Fruit fly (Drosophila melanogaster) whole organism, pupa: ENCODE results near the gene CG15382.

Experiments
- CG10348 ChIP-seq: fragments of 200-800 bp; sonication (Bioruptor generic); IDR thresholded peaks from 2 replicates; pipeline ENCODE4 v1.3.6; 2022; ENCODE audit warnings: missing biosample characterization, missing genetic modification characterization
- CG12605 ChIP-seq: fragments of 200-800 bp; sonication (Bioruptor generic); IDR thresholded peaks from 2 replicates; pipeline ENCODE4 v1.3.6; 2022; ENCODE audit warnings: missing biosample characterization, missing genetic modification characterization
- CG13204 ChIP-seq: fragments of 200-800 bp; sonication (Bioruptor generic); optimal IDR thresholded peaks from 2 replicates; lab custom pipeline; 2018; ENCODE audit warnings: missing biosample characterization, mild to moderate bottlenecking, missing genetic modification characterization, moderate library complexity
- CG14655 ChIP-seq: fragments of 200-800 bp; sonication (Bioruptor generic); optimal IDR thresholded peaks from 3 replicates; lab custom pipeline; 2017; ENCODE audit warnings: mild to moderate bottlenecking, missing biosample characterization, missing genetic modification reagents, missing genetic modification characterization
- CG15710 ChIP-seq: fragments of 200-800 bp; sonication (Bioruptor generic); optimal IDR thresholded peaks from 2 replicates; lab custom pipeline; 2018; ENCODE audit warnings: missing biosample characterization, mild to moderate bottlenecking, missing genetic modification characterization, moderate library complexity
- CG17806 ChIP-seq: fragments of 200-800 bp; sonication (Bioruptor generic); optimal IDR thresholded peaks from 2 replicates; lab custom pipeline; 2018; ENCODE audit warnings: missing biosample characterization, mild to moderate bottlenecking, missing genetic modification characterization, moderate library complexity
- CG32121 ChIP-seq: fragments of 200-800 bp; sonication (Bioruptor generic); IDR thresholded peaks from 2 replicates; pipeline ENCODE4 v1.3.6; 2022; ENCODE audit warnings: missing biosample characterization, missing genetic modification characterization
- CG34367 ChIP-seq: fragments of 200-800 bp; sonication (Bioruptor generic); optimal IDR thresholded peaks from 2 replicates; lab custom pipeline; 2018; ENCODE audit warnings: missing biosample characterization, mild to moderate bottlenecking, missing genetic modification characterization
- CG4496 ChIP-seq: fragments of 200-800 bp; sonication (Bioruptor generic); IDR thresholded peaks from 3 replicates; pipeline ENCODE4 v1.3.6; 2022; ENCODE audit warnings: missing biosample characterization, missing genetic modification characterization
- CG8159 ChIP-seq: fragments of 200-800 bp; sonication (Bioruptor generic); optimal IDR thresholded peaks from 3 replicates; lab custom pipeline; 2018; ENCODE audit warnings: missing biosample characterization, mild to moderate bottlenecking, missing genetic modification characterization, moderate library complexity
- CG8301 ChIP-seq: fragments of 200-800 bp; sonication (Bioruptor generic); optimal IDR thresholded peaks from 2 replicates; lab custom pipeline; 2018; ENCODE audit warnings: missing biosample characterization, mild to moderate bottlenecking, missing genetic modification characterization
- CG9948 ChIP-seq: fragments of 200-800 bp; sonication (Bioruptor generic); optimal IDR thresholded peaks from 2 replicates; lab custom pipeline; 2018; ENCODE audit warnings: missing biosample characterization, mild to moderate bottlenecking, missing genetic modification characterization, moderate library complexity
- D1 ChIP-seq: fragments of 200-800 bp; sonication (Bioruptor generic); optimal IDR thresholded peaks from 2 replicates; lab custom pipeline; 2018; ENCODE audit warnings: missing biosample characterization, mild to moderate bottlenecking, missing genetic modification characterization, moderate library complexity
- EcR ChIP-seq: fragments of 200-800 bp; sonication (Bioruptor generic); optimal IDR thresholded peaks from 3 replicates; lab custom pipeline; 2019; ENCODE audit warnings: missing biosample characterization, missing genetic modification characterization, mild to moderate bottlenecking, moderate library complexity, missing genetic modification reagents
- Ets98B ChIP-seq: fragments of 200-800 bp; sonication (Bioruptor generic); IDR thresholded peaks from 2 replicates; pipeline ENCODE4 v1.3.6; 2022; ENCODE audit warnings: missing biosample characterization, missing genetic modification characterization
- Pif1A ChIP-seq: fragments of 200-800 bp; sonication (Bioruptor generic); optimal IDR thresholded peaks from 3 replicates; lab custom pipeline; 2016; ENCODE audit warnings: missing biosample characterization, missing genetic modification characterization
- Pif1B ChIP-seq: fragments of 200-800 bp; sonication (Bioruptor generic); optimal IDR thresholded peaks from 3 replicates; lab custom pipeline; 2016; ENCODE audit warnings: missing biosample characterization, missing genetic modification characterization
- Snoo ChIP-seq: fragments of 200-800 bp; sonication (Bioruptor generic); optimal IDR thresholded peaks from 3 replicates; lab custom pipeline; 2017; ENCODE audit warnings: missing biosample characterization, mild to moderate bottlenecking, missing genetic modification characterization, inconsistent platforms
- fd96Ca ChIP-seq: fragments of 200-800 bp; sonication (Bioruptor generic); IDR thresholded peaks from 3 replicates; pipeline ENCODE4 v1.3.6; 2022; ENCODE audit warnings: missing biosample characterization, missing genetic modification characterization
- gl ChIP-seq: fragments of 200-800 bp; sonication (Bioruptor generic); optimal IDR thresholded peaks from 2 replicates; lab custom pipeline; 2018; ENCODE audit warnings: missing biosample characterization, mild to moderate bottlenecking, missing genetic modification characterization
- rn ChIP-seq: fragments of 200-800 bp; sonication (Bioruptor generic); IDR thresholded peaks from 2 replicates; pipeline ENCODE4 v1.3.6; 2022; ENCODE audit warnings: missing biosample characterization, missing genetic modification characterization

The CG15382 gene

dm6 chr2L:2192123-2192601 lies 36.6 kb downstream of the CG15382 start, which contains the start of gene CG10874:
CG10874 (minus strand) TSS chr2L:2192386.
- TF ChIP-seq CG32121 (GFP tag; lab: Robert Waterston, UW) (no peak), gl (tag; lab: Kevin White, UChicago) (no peak), CG34367 (no peak), Ets98B (GFP tag; lab: Robert Waterston, UW) (no peak), Snoo (tag; lab: Kevin White, UChicago) (no peak), EcR (no peak), CG12605 (no peak)
- TF ChIP-seq, all 21 proteins: peak for 0

DNA sequence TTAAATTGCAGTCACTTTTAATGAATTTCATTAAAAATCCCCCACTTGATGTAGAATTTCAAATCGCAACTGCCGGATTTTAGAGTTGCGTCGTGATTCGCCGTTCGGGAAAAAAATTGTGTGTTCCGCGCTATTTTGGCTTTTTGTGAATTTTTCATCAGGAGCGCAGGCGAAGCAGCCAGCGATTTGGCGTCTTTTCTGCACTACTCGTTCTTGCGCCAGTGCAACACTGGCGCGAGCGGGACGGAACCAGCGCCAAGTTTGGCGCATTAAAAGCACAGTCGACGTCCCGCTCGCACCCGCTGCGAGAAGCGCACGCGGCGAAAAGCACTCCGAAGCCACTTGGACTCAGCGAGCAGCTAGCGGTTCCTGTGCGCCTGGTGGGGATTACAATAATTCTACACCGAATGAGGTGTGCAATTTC lies 37.8 kb downstream of the CG15382 start:
- TF ChIP-seq CG34367 (peak; percentile 12), CG8159 (tag; lab: Kevin White, UChicago) (peak; percentile 45), CG32121 (GFP tag; lab: Robert Waterston, UW) (no peak), Snoo (tag; lab: Kevin White, UChicago) (peak; percentile 81), CG10348 (GFP tag; lab: Robert Waterston, UW) (no peak), EcR (peak; percentile 87), D1 (no peak), Pif1B (GFP tag; lab: Kevin White, UChicago) (peak; percentile 33), CG15710 (tag; lab: Kevin White, UChicago) (peak; percentile 27), fd96Ca (GFP tag; lab: Robert Waterston, UW) (no peak), CG14655 (GFP tag; lab: Kevin White, UChicago) (peak; percentile 32), CG12605 (no peak), CG9948 (tag; lab: Kevin White, UChicago) (no peak), gl (tag; lab: Kevin White, UChicago) (peak; percentile 65), CG17806 (tag; lab: Kevin White, UChicago) (peak; percentile 32), CG13204 (GFP tag; lab: Kevin White, UChicago) (peak; percentile 41), CG8301 (tag; lab: Kevin White, UChicago) (peak; percentile 35), Pif1A (GFP tag; lab: Kevin White, UChicago) (peak; percentile 28), CG4496 (no peak), Ets98B (GFP tag; lab: Robert Waterston, UW) (no peak), rn (GFP tag; lab: Robert Waterston, UW) (no peak)

- TF ChIP-seq EcR (peak; percentile 42), CG8301 (tag; lab: Kevin White, UChicago) (no peak)
Observed at dm6 chr2L:2194305-2194828, 38.8 kb downstream of the CG15382 start.

DNA sequence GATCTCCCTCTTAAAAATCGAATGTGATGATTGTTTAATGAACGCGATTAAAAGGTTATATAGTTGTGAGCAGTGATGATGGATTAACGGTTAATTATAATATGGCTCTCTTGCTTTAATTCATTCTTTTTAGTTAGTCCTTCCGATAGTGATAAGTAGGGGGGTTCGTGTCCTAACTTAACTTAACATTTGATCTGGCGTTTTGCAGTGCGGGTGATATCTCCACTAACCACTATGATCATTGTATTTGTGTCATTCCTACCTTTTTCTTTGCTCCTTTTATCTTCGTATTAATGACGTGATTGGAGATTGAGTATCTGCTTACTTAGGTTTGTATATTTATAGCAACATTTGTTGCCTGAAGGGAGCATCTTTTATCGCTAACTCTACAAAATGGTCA lies 39.8 kb downstream of the CG15382 start:
- no peak for TF ChIP-seq Pif1A (GFP tag; lab: Kevin White, UChicago)
- no peak for TF ChIP-seq CG10348 (GFP tag; lab: Robert Waterston, UW)
- no peak for TF ChIP-seq CG4496
- no peak for TF ChIP-seq rn (GFP tag; lab: Robert Waterston, UW)
- no peak for TF ChIP-seq CG12605
- TF ChIP-seq fd96Ca (GFP tag; lab: Robert Waterston, UW) = no peak
- no peak for TF ChIP-seq CG8301 (tag; lab: Kevin White, UChicago)
- TF ChIP-seq, all 21 proteins: peak for 0

dm6 chr2L:2196590-2197474 lies 41.3 kb downstream of the CG15382 start:
- TF ChIP-seq fd96Ca (GFP tag; lab: Robert Waterston, UW) (no peak), Snoo (tag; lab: Kevin White, UChicago) (peak; percentile 34), CG17806 (tag; lab: Kevin White, UChicago) (peak; percentile 27), CG15710 (tag; lab: Kevin White, UChicago) (peak; percentile 12), Ets98B (GFP tag; lab: Robert Waterston, UW) (no peak), EcR (peak; percentile 100), CG9948 (tag; lab: Kevin White, UChicago) (peak; percentile 36), CG8301 (tag; lab: Kevin White, UChicago) (peak; percentile 65), CG32121 (GFP tag; lab: Robert Waterston, UW) (no peak), CG13204 (GFP tag; lab: Kevin White, UChicago) (peak; percentile 56), CG34367 (no peak), Pif1B (GFP tag; lab: Kevin White, UChicago) (peak; percentile 47), CG4496 (no peak), CG14655 (GFP tag; lab: Kevin White, UChicago) (peak; percentile 81), rn (GFP tag; lab: Robert Waterston, UW) (no peak), CG10348 (GFP tag; lab: Robert Waterston, UW) (no peak), CG8159 (tag; lab: Kevin White, UChicago) (peak; percentile 37), D1 (no peak), Pif1A (GFP tag; lab: Kevin White, UChicago) (peak; percentile 58), gl (tag; lab: Kevin White, UChicago) (peak; percentile 30), CG12605 (no peak)
